Worm (Caenorhabditis elegans): Measurements from ENCODE around the gene R07B1.7.

R07B1.7 gene

ce11 chrX:9868820-9869219, at the start of gene R07B1.7:
Gene R07B1.7 (plus strand): TSS chrX:9869120.
- TF ChIP-seq unc-62 (GFP tag; optimal IDR thresholded peaks at IDR 0.05), result no peak

ce11 chrX:9822173-9822572, 46.7 kb upstream of the R07B1.7 start, which contains the start of gene dpy-22:
Gene dpy-22 (minus strand): TSS chrX:9822273.
- no peak for TF ChIP-seq unc-62 (GFP tag; optimal IDR thresholded peaks at IDR 0.05)

ce11 chrX:9822606-9823264, 46.2 kb upstream of the R07B1.7 start:
- TF ChIP-seq unc-62 (GFP tag; optimal IDR thresholded peaks at IDR 0.05), result no peak

- TF ChIP-seq unc-62 (GFP tag; optimal IDR thresholded peaks at IDR 0.05), result no peak
Measured at ce11 chrX:9831215-9831614, 37.7 kb upstream of the R07B1.7 start, which contains the start of gene rrc-1. Gene rrc-1 (minus strand): TSS chrX:9831288.

ce11 chrX:9832370-9832769, 36.5 kb upstream of the R07B1.7 start:
- TF ChIP-seq unc-62 (GFP tag; optimal IDR thresholded peaks at IDR 0.05), result no peak

ce11 chrX:9837989-9838541, 30.9 kb upstream of the R07B1.7 start, which contains the start of gene ipla-2:
Gene ipla-2 (minus strand): TSS chrX:9838039.
- no peak for TF ChIP-seq unc-62 (GFP tag; optimal IDR thresholded peaks at IDR 0.05)

ce11 chrX:9840864-9841263, 28.1 kb upstream of the R07B1.7 start:
- TF ChIP-seq unc-62 (GFP tag; optimal IDR thresholded peaks at IDR 0.05), result no peak

- no peak for TF ChIP-seq unc-62 (GFP tag; optimal IDR thresholded peaks at IDR 0.05)
Measured at ce11 chrX:9842102-9842501, 26.8 kb upstream of the R07B1.7 start.

- no peak for TF ChIP-seq unc-62 (GFP tag; optimal IDR thresholded peaks at IDR 0.05)
Measured at ce11 chrX:9843568-9843967, 25.4 kb upstream of the R07B1.7 start.

ce11 chrX:9845916-9846315, 23.0 kb upstream of the R07B1.7 start:
- TF ChIP-seq unc-62 (GFP tag; optimal IDR thresholded peaks at IDR 0.05), result no peak

- no peak for TF ChIP-seq unc-62 (GFP tag; optimal IDR thresholded peaks at IDR 0.05)
Measured at ce11 chrX:9846975-9847374, 21.9 kb upstream of the R07B1.7 start, which contains the start of gene vab-15. Gene vab-15 (plus strand): TSS chrX:9847275.

- no peak for TF ChIP-seq unc-62 (GFP tag; optimal IDR thresholded peaks at IDR 0.05)
Measured at ce11 chrX:9848214-9848789, 20.6 kb upstream of the R07B1.7 start.

- TF ChIP-seq unc-62 (GFP tag; optimal IDR thresholded peaks at IDR 0.05), result no peak
Measured at ce11 chrX:9850258-9850657, 18.7 kb upstream of the R07B1.7 start, which contains the start of gene lec-8. Gene lec-8 (plus strand): TSS chrX:9850571.

- TF ChIP-seq unc-62 (GFP tag; optimal IDR thresholded peaks at IDR 0.05), result no peak
Measured at ce11 chrX:9851745-9852330, 17.1 kb upstream of the R07B1.7 start, which contains the start of gene lec-7. Gene lec-7 (plus strand): TSS chrX:9852041.

- TF ChIP-seq unc-62 (GFP tag; optimal IDR thresholded peaks at IDR 0.05), result no peak
Measured at ce11 chrX:9856618-9857017, 12.3 kb upstream of the R07B1.7 start, which contains the start of gene R07B1.11. Gene R07B1.11 (plus strand): TSS chrX:9856918.

ce11 chrX:9858069-9858468, 10.9 kb upstream of the R07B1.7 start, which contains the start of gene scav-5:
Gene scav-5 (plus strand): TSS chrX:9858365.
- no peak for TF ChIP-seq unc-62 (GFP tag; optimal IDR thresholded peaks at IDR 0.05)

Measured in whole organism, dauer.